Worm (Caenorhabditis elegans): ENCODE measurements around the gene col-157.

DNA sequence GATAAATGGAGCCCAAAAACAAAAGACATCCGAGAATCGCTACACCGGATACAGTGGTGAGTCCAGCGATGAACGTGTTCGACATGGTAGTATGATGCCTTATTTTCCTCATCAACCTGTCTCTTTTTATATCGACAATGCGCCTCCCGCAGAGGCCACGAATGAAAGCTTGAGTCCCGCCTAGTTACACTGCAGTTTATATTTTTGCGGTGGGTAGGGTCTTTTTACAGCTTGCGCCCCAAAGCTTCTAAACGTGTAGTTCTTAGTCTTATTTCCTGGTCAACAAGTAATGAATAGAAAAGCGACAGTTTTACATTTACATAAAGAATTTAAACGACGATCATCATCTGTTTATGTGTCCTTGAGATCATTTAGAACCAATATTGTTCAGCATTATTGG is 33.6 kb upstream of the col-157 start, which contains the start of gene col-156:
- TF ChIP-seq him-1 (tag; optimal IDR thresholded peaks at IDR 0.05): no peak
- no peak for TF ChIP-seq dao-5 (tag; optimal IDR thresholded peaks at IDR 0.05)
- TF ChIP-seq W03F9.2 (tag; optimal IDR thresholded peaks at IDR 0.05): no peak
